Worm (Caenorhabditis elegans) whole organism, L1 larva: Measurements from ENCODE around the gene R10E11.9.

Experiments used
- hpl-2 ChIP-seq: fragments of 150-350 bp; optimal IDR thresholded peaks from 2 replicates; lab custom pipeline; 2014; ENCODE audit warnings: missing biosample characterization, missing genetic modification reagents, missing genetic modification characterization
- jun-1 ChIP-seq: fragments of 150-350 bp; optimal IDR thresholded peaks from 2 replicates; lab custom pipeline; 2014; ENCODE audit warnings: missing biosample characterization, missing genetic modification reagents, missing genetic modification characterization
- lin-13 ChIP-seq: fragments of 150-350 bp; optimal IDR thresholded peaks from 2 replicates; lab custom pipeline; 2014; ENCODE audit warnings: missing biosample characterization, missing genetic modification reagents, missing genetic modification characterization
- lin-14 ChIP-seq: fragments of 200-800 bp; sonication (Bioruptor generic); optimal IDR thresholded peaks from 2 replicates; lab custom pipeline; 2018; ENCODE audit warnings: mild to moderate bottlenecking, missing genetic modification characterization, moderate library complexity, missing compliant biosample characterization
- lin-35 ChIP-seq, 2 experiments: fragments of 150-350 bp; optimal IDR thresholded peaks; 2 replicates each; lab custom pipeline; 2014; ENCODE audit warnings: missing biosample characterization in 2 of 2, missing genetic modification characterization in 2 of 2, missing genetic modification reagents in 2 of 2
- nhr-19 ChIP-seq: fragments of 200-800 bp; sonication (Bioruptor generic); conservative IDR thresholded peaks from 2 replicates; pipeline ENCODE4 v1.3.6; 2022; ENCODE audit warnings: missing genetic modification characterization, missing compliant biosample characterization
- nhr-237 ChIP-seq: fragments of 150-350 bp; optimal IDR thresholded peaks from 2 replicates; lab custom pipeline; 2014; ENCODE audit warnings: missing biosample characterization, missing genetic modification characterization
- nhr-47 ChIP-seq: sonication (generic microtip); optimal IDR thresholded peaks from 2 replicates; lab custom pipeline; 2016; ENCODE audit warnings: mild to moderate bottlenecking, missing genetic modification characterization, moderate library complexity, missing compliant biosample characterization

- TF ChIP-seq jun-1 (tag; lab: Kevin White, UChicago): no peak
- no peak for TF ChIP-seq lin-14 (GFP tag; lab: Kevin White, UChicago)
- no peak for TF ChIP-seq nhr-19 (GFP tag; lab: Robert Waterston, UW)
- TF ChIP-seq lin-35 (GFP tag; optimal IDR thresholded peaks at IDR 0.05; lab: Kevin White, UChicago): no peak
- TF ChIP-seq nhr-47 (tag; lab: Kevin White, UChicago): no peak
- TF ChIP-seq nhr-237 (tag; lab: Kevin White, UChicago): no peak
- no peak for TF ChIP-seq lin-13
- no peak for TF ChIP-seq hpl-2 (GFP tag; lab: Kevin White, UChicago)
Observed at ce11 chrIII:9743239-9743638, 50.2 kb downstream of the R10E11.9 start, which contains the start of gene T05G5.1.
